Worm (Caenorhabditis elegans): ENCODE results near the gene ile-2.

DNA sequence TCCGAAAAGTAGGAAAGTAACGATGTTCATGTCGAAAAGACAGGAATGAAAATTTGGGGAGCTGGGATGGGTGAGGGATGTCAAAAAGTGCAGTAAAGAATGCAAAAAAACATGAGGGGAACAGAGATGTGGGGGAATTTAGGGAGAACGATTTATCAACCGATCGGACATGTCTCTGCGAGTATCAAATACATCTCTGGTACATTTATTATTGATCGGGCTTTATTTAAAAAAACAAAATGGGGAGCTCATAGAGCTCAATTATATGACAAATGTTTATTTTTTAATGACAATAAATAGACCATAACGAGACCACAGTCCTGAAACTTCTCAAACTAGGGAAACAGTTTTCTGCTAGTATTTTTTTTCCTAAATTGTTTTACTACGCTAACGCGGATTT lies 42.3 kb downstream of the ile-2 start, which contains the start of gene F25E2.2:
- TF ChIP-seq nhr-84 (tag; optimal IDR thresholded peaks at IDR 0.05) (no peak), nhr-11 (tag; optimal IDR thresholded peaks at IDR 0.05) (no peak), ama-1 (optimal IDR thresholded peaks at IDR 0.05) (no peak), zag-1 (tag; optimal IDR thresholded peaks at IDR 0.05) (no peak), lsy-2 (tag; optimal IDR thresholded peaks at IDR 0.05) (no peak), blmp-1 (tag; optimal IDR thresholded peaks at IDR 0.05) (no peak), aly-2 (tag; optimal IDR thresholded peaks at IDR 0.05) (no peak), mdl-1 (tag; optimal IDR thresholded peaks at IDR 0.05) (no peak)
